Fruit fly (Drosophila melanogaster): ENCODE measurements around the gene Pkd2.

DNA sequence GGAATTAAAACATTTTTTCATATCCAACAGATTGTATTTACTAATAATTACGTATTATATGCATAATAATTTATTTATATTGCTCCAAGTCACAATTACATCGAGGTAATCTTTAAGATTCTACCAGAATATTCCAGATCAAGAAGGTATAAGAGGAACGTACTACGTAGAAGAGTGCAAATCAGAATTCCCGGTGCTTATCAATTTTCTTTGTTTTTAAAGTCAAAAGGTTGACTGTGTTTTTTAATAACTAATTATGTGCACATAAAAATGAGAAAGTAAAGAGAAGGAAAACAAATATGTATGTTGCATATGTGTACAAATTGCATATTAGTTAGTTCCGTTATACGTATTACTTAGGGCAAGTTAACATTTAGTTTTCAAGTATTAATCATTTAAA lies 23.1 kb downstream of the Pkd2 start:
- no peak for TF ChIP-seq CG8632 (GFP tag; optimal IDR thresholded peaks at IDR 0.05)
- no peak for TF ChIP-seq CG6163 (GFP tag; IDR thresholded peaks at IDR 0.05)
- no peak for TF ChIP-seq salr (GFP tag; optimal IDR thresholded peaks at IDR 0.05)
- no peak for TF ChIP-seq dac (GFP tag; optimal IDR thresholded peaks at IDR 0.05)
- TF ChIP-seq svp (GFP tag), result peak; percentile 91
